Worm (Caenorhabditis elegans): ENCODE data around the gene Y14H12A.2.

DNA sequence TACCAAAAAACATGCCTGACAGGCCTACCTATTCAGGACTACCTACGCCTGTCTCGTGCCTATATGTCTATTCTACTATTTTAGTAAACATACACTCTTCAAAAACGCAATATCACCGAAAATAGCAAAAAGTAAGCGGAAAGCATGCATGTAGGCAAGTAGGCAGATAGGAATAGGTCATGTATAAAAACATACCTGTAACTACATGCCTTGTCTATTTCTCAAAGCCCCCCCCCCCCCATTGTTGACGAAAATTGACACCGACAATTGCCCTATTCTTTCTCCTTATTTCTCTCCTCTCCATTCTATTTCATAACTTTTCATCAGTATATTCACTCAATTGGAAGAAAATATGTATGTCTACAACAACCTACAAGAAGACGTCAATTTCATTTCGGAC, 11.3 kb downstream of the Y14H12A.2 start:
- TF ChIP-seq mls-2 (tag; optimal IDR thresholded peaks at IDR 0.05) (no peak), zip-8 (tag; optimal IDR thresholded peaks at IDR 0.05) (no peak), unc-62 (GFP tag; optimal IDR thresholded peaks at IDR 0.05) (no peak), unc-39 (tag; optimal IDR thresholded peaks at IDR 0.05) (no peak), flh-1 (GFP tag; optimal IDR thresholded peaks at IDR 0.05) (no peak), mep-1 (tag; optimal IDR thresholded peaks at IDR 0.05) (no peak), lsy-2 (tag; optimal IDR thresholded peaks at IDR 0.05) (no peak), nhr-76 (tag; optimal IDR thresholded peaks at IDR 0.05) (no peak), nhr-237 (tag; optimal IDR thresholded peaks at IDR 0.05) (no peak), nhr-12 (tag; optimal IDR thresholded peaks at IDR 0.05) (no peak)

Data from whole organism, mixed stage, embryonic.